Worm (Caenorhabditis elegans): ENCODE results near the gene str-208.

ce11 chrV:4972943-4973342 lies 16.3 kb downstream of the str-208 start, which contains the start of gene srsx-9:
- no peak for TF ChIP-seq B0310.2 (tag; optimal IDR thresholded peaks at IDR 0.05)
- TF ChIP-seq ama-1 (optimal IDR thresholded peaks at IDR 0.05) = no peak
- TF ChIP-seq ets-7 (tag; optimal IDR thresholded peaks at IDR 0.05) = no peak
- no peak for TF ChIP-seq hnd-1 (tag; optimal IDR thresholded peaks at IDR 0.05)
- TF ChIP-seq hmg-4 (GFP tag; optimal IDR thresholded peaks at IDR 0.05) = no peak

Data from whole organism, early embryonic.